Fruit fly (Drosophila melanogaster) whole organism, embryonic: ENCODE results near the gene osi.
A peak's percentile ranks its signal among the peaks of the same experiment; 100 is the strongest.

Experiments used
- BEAF-32 ChIP-seq: fragments of 200-800 bp; sonication (Bioruptor generic); optimal IDR thresholded peaks from 3 replicates; lab custom pipeline; 2017; ENCODE audit warnings: missing biosample characterization, missing genetic modification characterization, mild to moderate bottlenecking, moderate library complexity, missing genetic modification reagents
- Bgb ChIP-seq: fragments of 200-800 bp; sonication (Bioruptor generic); IDR thresholded peaks from 2 replicates; pipeline ENCODE4 v1.3.6; 2022; ENCODE audit warnings: missing biosample characterization, missing genetic modification characterization; ENCODE audit not compliant: partially characterized antibody
- CG10267 ChIP-seq: fragments of 200-800 bp; sonication (Bioruptor generic); optimal IDR thresholded peaks from 2 replicates; lab custom pipeline; 2018; ENCODE audit warnings: missing biosample characterization, mild to moderate bottlenecking, missing genetic modification characterization, moderate library complexity
- CG12219 ChIP-seq: fragments of 200-800 bp; sonication (Bioruptor generic); optimal IDR thresholded peaks from 3 replicates; lab custom pipeline; 2018; ENCODE audit warnings: missing biosample characterization, mild to moderate bottlenecking, missing genetic modification characterization
- CG13287 ChIP-seq: fragments of 200-800 bp; sonication (Bioruptor generic); IDR thresholded peaks from 2 replicates; pipeline ENCODE4 v1.3.6; 2022; ENCODE audit warnings: missing biosample characterization, missing genetic modification characterization; ENCODE audit not compliant: partially characterized antibody
- CG13296 ChIP-seq: fragments of 200-800 bp; sonication (Bioruptor generic); optimal IDR thresholded peaks from 3 replicates; lab custom pipeline; 2018; ENCODE audit warnings: missing biosample characterization, mild to moderate bottlenecking, missing genetic modification characterization
- CG1529 ChIP-seq: fragments of 200-800 bp; sonication (Bioruptor generic); optimal IDR thresholded peaks from 3 replicates; lab custom pipeline; 2018; ENCODE audit warnings: missing biosample characterization, missing genetic modification characterization
- CG1603 ChIP-seq: fragments of 200-800 bp; sonication (Bioruptor generic); optimal IDR thresholded peaks from 2 replicates; lab custom pipeline; 2019; ENCODE audit warnings: missing biosample characterization, mild to moderate bottlenecking, missing genetic modification characterization, moderate library complexity
- CG16813 ChIP-seq: fragments of 200-800 bp; sonication (Bioruptor generic); IDR thresholded peaks from 3 replicates; pipeline ENCODE4 v1.3.6; 2022; ENCODE audit warnings: missing biosample characterization, missing genetic modification characterization; ENCODE audit not compliant: partially characterized antibody
- CG17829 ChIP-seq: fragments of 200-800 bp; optimal IDR thresholded peaks from 2 replicates; lab custom pipeline; 2019; ENCODE audit warnings: missing biosample characterization, mild to moderate bottlenecking, missing genetic modification characterization, moderate library complexity
- CG3065 ChIP-seq: fragments of 200-800 bp; sonication (Bioruptor generic); optimal IDR thresholded peaks from 2 replicates; lab custom pipeline; 2016; ENCODE audit warnings: missing biosample characterization, missing genetic modification characterization
- CG3163 ChIP-seq: fragments of 200-800 bp; sonication (Bioruptor generic); optimal IDR thresholded peaks from 3 replicates; lab custom pipeline; 2016; ENCODE audit warnings: missing biosample characterization, missing genetic modification characterization
- CG33213 ChIP-seq: fragments of 200-800 bp; sonication (Bioruptor generic); optimal IDR thresholded peaks from 3 replicates; lab custom pipeline; 2016; ENCODE audit warnings: missing biosample characterization, missing genetic modification characterization
- CG3847 ChIP-seq: fragments of 200-800 bp; sonication (Bioruptor generic); IDR thresholded peaks from 2 replicates; pipeline ENCODE4 v1.3.6; 2022; ENCODE audit warnings: missing biosample characterization, missing genetic modification characterization
- CG4617 ChIP-seq: fragments of 200-800 bp; sonication (Bioruptor generic); optimal IDR thresholded peaks from 3 replicates; lab custom pipeline; 2016; ENCODE audit warnings: missing biosample characterization, missing genetic modification characterization, borderline replicate concordance
- CTCF ChIP-seq: fragments of 200-800 bp; sonication (Bioruptor generic); optimal IDR thresholded peaks from 2 replicates; lab custom pipeline; 2017; ENCODE audit warnings: missing biosample characterization, mild to moderate bottlenecking, missing genetic modification characterization, moderate library complexity
- CoRest ChIP-seq: fragments of 200-800 bp; sonication (Bioruptor generic); optimal IDR thresholded peaks from 3 replicates; lab custom pipeline; 2018; ENCODE audit warnings: missing biosample characterization, mild to moderate bottlenecking, missing genetic modification characterization, moderate library complexity
- Deaf1 ChIP-seq: fragments of 200-800 bp; optimal IDR thresholded peaks from 3 replicates; lab custom pipeline; 2019; ENCODE audit warnings: missing biosample characterization, mild to moderate bottlenecking, missing genetic modification characterization, moderate library complexity
- Doc3 ChIP-seq: fragments of 200-800 bp; sonication (Bioruptor generic); IDR thresholded peaks from 3 replicates; pipeline ENCODE4 v1.3.6; 2022; ENCODE audit warnings: missing biosample characterization, missing genetic modification characterization; ENCODE audit not compliant: partially characterized antibody
- Dp ChIP-seq: fragments of 200-800 bp; sonication (Bioruptor generic); optimal IDR thresholded peaks from 2 replicates; lab custom pipeline; 2018; ENCODE audit warnings: missing biosample characterization, mild to moderate bottlenecking, missing genetic modification characterization, moderate library complexity
- E2f2 ChIP-seq: fragments of 200-800 bp; sonication (Bioruptor generic); IDR thresholded peaks from 2 replicates; pipeline ENCODE4 v1.3.6; 2022; ENCODE audit warnings: missing biosample characterization, missing genetic modification characterization
- Ets65A ChIP-seq: fragments of 200-800 bp; sonication (Bioruptor generic); peaks from one replicate; lab custom pipeline; 2016; ENCODE audit warnings: missing biosample characterization, missing genetic modification characterization
- Gsc ChIP-seq: fragments of 200-800 bp; sonication (Bioruptor generic); IDR thresholded peaks from 2 replicates; pipeline ENCODE4 v1.3.6; 2022; ENCODE audit warnings: missing biosample characterization, missing genetic modification characterization
- HLH4C ChIP-seq: fragments of 200-800 bp; sonication (Bioruptor generic); IDR thresholded peaks from 3 replicates; pipeline ENCODE4 v1.3.6; 2022; ENCODE audit warnings: missing biosample characterization, missing genetic modification characterization; ENCODE audit not compliant: partially characterized antibody
- HmgZ ChIP-seq: fragments of 200-800 bp; sonication (Bioruptor generic); optimal IDR thresholded peaks from 2 replicates; lab custom pipeline; 2018; ENCODE audit warnings: missing biosample characterization, mild to moderate bottlenecking, missing genetic modification characterization
- Hmr ChIP-seq: fragments of 200-800 bp; sonication (Bioruptor generic); optimal IDR thresholded peaks from 3 replicates; lab custom pipeline; 2017; ENCODE audit warnings: mild to moderate bottlenecking, missing biosample characterization, missing genetic modification reagents, missing genetic modification characterization
- Lim3 ChIP-seq: fragments of 200-800 bp; sonication (Bioruptor generic); IDR thresholded peaks from 2 replicates; pipeline ENCODE4 v1.3.6; 2022; ENCODE audit warnings: missing biosample characterization, missing genetic modification characterization
- Myb ChIP-seq: fragments of 200-800 bp; sonication (Bioruptor generic); optimal IDR thresholded peaks from 2 replicates; lab custom pipeline; 2016; ENCODE audit warnings: missing biosample characterization, missing genetic modification characterization
- Nf-YC ChIP-seq: fragments of 200-800 bp; optimal IDR thresholded peaks from 3 replicates; lab custom pipeline; 2019; ENCODE audit warnings: missing biosample characterization, mild to moderate bottlenecking, missing genetic modification characterization, moderate library complexity
- YL-1 ChIP-seq: fragments of 200-800 bp; sonication (Bioruptor generic); optimal IDR thresholded peaks from 3 replicates; lab custom pipeline; 2017; ENCODE audit warnings: missing biosample characterization, mild to moderate bottlenecking, missing genetic modification characterization
- ap ChIP-seq: fragments of 200-800 bp; sonication (Bioruptor generic); IDR thresholded peaks from 2 replicates; pipeline ENCODE4 v1.3.6; 2022; ENCODE audit warnings: missing biosample characterization, missing genetic modification characterization
- ato ChIP-seq: fragments of 200-800 bp; sonication (Bioruptor generic); IDR thresholded peaks from 2 replicates; pipeline ENCODE4 v1.3.6; 2022; ENCODE audit warnings: missing biosample characterization, missing genetic modification characterization; ENCODE audit not compliant: partially characterized antibody
- cato ChIP-seq: fragments of 200-800 bp; sonication (Bioruptor generic); optimal IDR thresholded peaks from 2 replicates; lab custom pipeline; 2016; ENCODE audit warnings: missing biosample characterization, missing genetic modification characterization, borderline replicate concordance
- chinmo ChIP-seq: fragments of 200-800 bp; sonication (Bioruptor generic); IDR thresholded peaks from 4 replicates; pipeline ENCODE4 v1.3.6; 2022; ENCODE audit warnings: missing biosample characterization, missing genetic modification characterization; ENCODE audit not compliant: partially characterized antibody
- eve ChIP-seq, 2 experiments: fragments of >200 bp; optimal IDR thresholded peaks; 2 replicates each; lab custom pipeline; 2017; ENCODE audit warnings: missing biosample characterization in 2 of 2, missing genetic modification characterization in 2 of 2
- exex ChIP-seq: fragments of 200-800 bp; sonication (Bioruptor generic); optimal IDR thresholded peaks from 4 replicates; lab custom pipeline; 2018; ENCODE audit warnings: missing biosample characterization, mild to moderate bottlenecking, missing genetic modification characterization, moderate library complexity
- gcm ChIP-seq: fragments of 200-800 bp; sonication (Bioruptor generic); optimal IDR thresholded peaks from 2 replicates; lab custom pipeline; 2019; ENCODE audit warnings: missing biosample characterization, mild to moderate bottlenecking, missing genetic modification characterization, moderate library complexity
- hbn ChIP-seq: fragments of 200-800 bp; sonication (Bioruptor generic); IDR thresholded peaks from 2 replicates; pipeline ENCODE4 v1.3.6; 2022; ENCODE audit warnings: missing biosample characterization, missing genetic modification characterization; ENCODE audit not compliant: partially characterized antibody
- her ChIP-seq: fragments of 200-800 bp; sonication (Bioruptor generic); optimal IDR thresholded peaks from 2 replicates; lab custom pipeline; 2016; ENCODE audit warnings: missing biosample characterization, missing genetic modification characterization
- inv ChIP-seq: fragments of 200-800 bp; sonication (Bioruptor generic); IDR thresholded peaks from 2 replicates; pipeline ENCODE4 v1.3.6; 2022; ENCODE audit warnings: missing biosample characterization, missing genetic modification characterization; ENCODE audit not compliant: partially characterized antibody
- kah ChIP-seq: fragments of 200-800 bp; sonication (Bioruptor generic); optimal IDR thresholded peaks from 2 replicates; lab custom pipeline; 2018; ENCODE audit warnings: missing biosample characterization, mild to moderate bottlenecking, missing genetic modification characterization
- knrl ChIP-seq: fragments of 200-800 bp; sonication (Bioruptor generic); IDR thresholded peaks from 3 replicates; pipeline ENCODE4 v1.3.6; 2022; ENCODE audit warnings: missing biosample characterization, missing genetic modification characterization; ENCODE audit not compliant: partially characterized antibody
- nau ChIP-seq: fragments of 200-800 bp; sonication (Bioruptor generic); optimal IDR thresholded peaks from 3 replicates; lab custom pipeline; 2017; ENCODE audit warnings: missing biosample characterization, mild to moderate bottlenecking, missing genetic modification characterization, missing genetic modification reagents
- sens ChIP-seq: fragments of 200-800 bp; sonication (Bioruptor generic); peaks from one replicate; lab custom pipeline; 2016; ENCODE audit warnings: missing biosample characterization, missing genetic modification characterization
- sna ChIP-seq: fragments of 200-800 bp; sonication (Bioruptor generic); IDR thresholded peaks from 2 replicates; pipeline ENCODE4 v1.3.6; 2022; ENCODE audit warnings: missing biosample characterization, missing genetic modification characterization; ENCODE audit not compliant: partially characterized antibody
- stwl ChIP-seq: fragments of 200-800 bp; sonication (Bioruptor generic); optimal IDR thresholded peaks from 3 replicates; lab custom pipeline; 2018; ENCODE audit warnings: missing biosample characterization, mild to moderate bottlenecking, missing genetic modification characterization, moderate library complexity
- trem ChIP-seq: fragments of 200-800 bp; optimal IDR thresholded peaks from 3 replicates; lab custom pipeline; 2019; ENCODE audit warnings: missing biosample characterization, mild to moderate bottlenecking, missing genetic modification characterization, moderate library complexity
- vnd ChIP-seq: fragments of 200-800 bp; sonication (Bioruptor generic); IDR thresholded peaks from 3 replicates; pipeline ENCODE4 v1.3.6; 2022; ENCODE audit warnings: missing biosample characterization, missing genetic modification characterization; ENCODE audit not compliant: partially characterized antibody
- zen2 ChIP-seq: fragments of 200-800 bp; sonication (Bioruptor generic); IDR thresholded peaks from 3 replicates; pipeline ENCODE4 v1.3.6; 2022; ENCODE audit warnings: missing biosample characterization, missing genetic modification characterization; ENCODE audit not compliant: partially characterized antibody

Gene osi

dm6 chr2L:16879288-16879687 lies 8.5 kb downstream of the osi start, which contains the start of the genes CG32832, CG31743 and CG34313 (continued):
- TF ChIP-seq HLH4C (GFP tag; lab: Robert Waterston, UW) (peak; percentile 58), cato (GFP tag; lab: Kevin White, UChicago) (no peak), Deaf1 (peak; percentile 43), BEAF-32 (GFP tag; lab: Kevin White, UChicago) (peak; percentile 85), CG4617 (GFP tag; lab: Kevin White, UChicago) (peak; percentile 65), CG12219 (GFP tag; lab: Kevin White, UChicago) (no peak), Doc3 (GFP tag; lab: Robert Waterston, UW) (peak; percentile 78), CTCF (GFP tag; lab: Kevin White, UChicago) (peak; percentile 13), ap (GFP tag; lab: Robert Waterston, UW) (no peak), eve (GFP tag; optimal IDR thresholded peaks at IDR 0.05; lab: Kevin White, UChicago) (peak in 1 of 2 experiments; percentile 62), knrl (GFP tag; lab: Robert Waterston, UW) (peak; percentile 74), CG3163 (GFP tag; lab: Kevin White, UChicago) (no peak), CG1603 (tag; lab: Kevin White, UChicago) (peak; percentile 55), Ets65A (GFP tag; lab: Kevin White, UChicago) (no peak), hbn (GFP tag; lab: Robert Waterston, UW) (peak; percentile 79), exex (tag; lab: Kevin White, UChicago) (peak; percentile 20), Myb (GFP tag; lab: Kevin White, UChicago) (peak; percentile 88), gcm (no peak), kah (GFP tag; lab: Kevin White, UChicago) (no peak), CoRest (tag; lab: Kevin White, UChicago) (peak; percentile 20), CG1529 (GFP tag; lab: Kevin White, UChicago) (no peak), nau (GFP tag; lab: Kevin White, UChicago) (peak; percentile 32), Lim3 (GFP tag; lab: Robert Waterston, UW) (no peak), stwl (tag; lab: Kevin White, UChicago) (peak; percentile 82), vnd (GFP tag; lab: Robert Waterston, UW) (peak; percentile 42; the same call in 1 of the 3 replicates), HmgZ (tag; lab: Kevin White, UChicago) (peak; percentile 66), inv (GFP tag; lab: Robert Waterston, UW) (peak; percentile 58), chinmo (GFP tag; lab: Robert Waterston, UW) (peak; percentile 79; the same call in 3 of the 4 replicates), CG3065 (GFP tag; lab: Kevin White, UChicago) (no peak), CG10267 (tag; lab: Kevin White, UChicago) (peak; percentile 2), trem (tag; lab: Kevin White, UChicago) (peak; percentile 93), Bgb (peak; percentile 76), Hmr (GFP tag; lab: Kevin White, UChicago) (no peak), Dp (GFP tag; lab: Kevin White, UChicago) (peak; percentile 97), Nf-YC (peak; percentile 30), zen2 (GFP tag; lab: Robert Waterston, UW) (peak; percentile 64; the same call in 1 of the 3 replicates), CG16813 (peak; percentile 74), sens (peak; percentile 72), CG17829 (tag; lab: Kevin White, UChicago) (peak; percentile 24), CG13287 (GFP tag; lab: Robert Waterston, UW) (peak; percentile 90), Gsc (GFP tag; lab: Robert Waterston, UW) (no peak), ato (GFP tag; lab: Robert Waterston, UW) (0 out of 2 replicates have a peak, but pooled peaks have one; percentile 25), sna (GFP tag; lab: Robert Waterston, UW) (peak; percentile 77), YL-1 (GFP tag; lab: Kevin White, UChicago) (peak; percentile 12), CG33213 (no peak), E2f2 (peak; percentile 98), her (GFP tag; lab: Kevin White, UChicago) (no peak), CG13296 (GFP tag; lab: Kevin White, UChicago) (no peak), CG3847 (GFP tag; lab: Robert Waterston, UW) (peak; percentile 34; the same call in 1 of the 2 replicates)
